Worm (Caenorhabditis elegans) whole organism, L3 larva: ENCODE results near the gene cyn-2.

ENCODE experiments used
- R02D3.7 ChIP-seq: fragments of 150-350 bp; optimal IDR thresholded peaks from 2 replicates; lab custom pipeline; 2014; ENCODE audit warnings: missing biosample characterization, missing genetic modification characterization
- ZK546.5 ChIP-seq: sonication (generic microtip); optimal IDR thresholded peaks from 2 replicates; lab custom pipeline; 2017; ENCODE audit warnings: missing biosample characterization, missing genetic modification characterization
- ama-1 ChIP-seq: fragments of 150-350 bp; optimal IDR thresholded peaks from 2 replicates; lab custom pipeline; 2018
- ceh-16 ChIP-seq: sonication (generic microtip); optimal IDR thresholded peaks from 2 replicates; lab custom pipeline; 2017; ENCODE audit warnings: missing biosample characterization, missing genetic modification characterization
- ceh-28 ChIP-seq: fragments of 150-350 bp; optimal IDR thresholded peaks from 2 replicates; lab custom pipeline; 2014; ENCODE audit warnings: missing biosample characterization, missing genetic modification reagents, missing genetic modification characterization
- ceh-82 ChIP-seq: fragments of 150-350 bp; optimal IDR thresholded peaks from 2 replicates; lab custom pipeline; 2014; ENCODE audit warnings: missing biosample characterization, missing genetic modification characterization
- daf-12 ChIP-seq: fragments of 150-350 bp; optimal IDR thresholded peaks from 2 replicates; lab custom pipeline; 2014; ENCODE audit warnings: missing biosample characterization, missing genetic modification reagents, missing genetic modification characterization
- egl-27 ChIP-seq: sonication (generic microtip); optimal IDR thresholded peaks from 4 replicates; lab custom pipeline; 2017; ENCODE audit warnings: missing biosample characterization, missing genetic modification reagents, missing genetic modification characterization
- egl-5 ChIP-seq: fragments of 150-350 bp; optimal IDR thresholded peaks from 2 replicates; lab custom pipeline; 2017; ENCODE audit warnings: missing biosample characterization, missing genetic modification reagents, missing genetic modification characterization, inconsistent platforms
- elt-1 ChIP-seq: fragments of 150-350 bp; optimal IDR thresholded peaks from 2 replicates; lab custom pipeline; 2014; ENCODE audit warnings: missing biosample characterization, missing genetic modification characterization
- elt-2 ChIP-seq: sonication (generic microtip); optimal IDR thresholded peaks from 2 replicates; lab custom pipeline; 2016; ENCODE audit warnings: missing genetic modification reagents, mild to moderate bottlenecking, missing genetic modification characterization, missing compliant biosample characterization
- elt-3 ChIP-seq, 3 experiments: fragments of 150-350 bp in 1 of 3; sonication (generic microtip) in 2 of 3; optimal IDR thresholded peaks; 2 replicates in 2 of 3; 4 replicates in 1 of 3; lab custom pipeline; 2014 to 2017; ENCODE audit warnings: missing biosample characterization in 3 of 3, missing genetic modification characterization in 3 of 3
- eor-1 ChIP-seq, 2 experiments: fragments of 150-350 bp; optimal IDR thresholded peaks; 2 replicates each; lab custom pipeline; 2014 to 2018; ENCODE audit warnings: missing biosample characterization in 2 of 2, missing genetic modification characterization in 2 of 2
- fkh-10 ChIP-seq: sonication (generic microtip); optimal IDR thresholded peaks from 2 replicates; lab custom pipeline; 2017; ENCODE audit warnings: missing biosample characterization, missing genetic modification reagents, missing genetic modification characterization
- hmg-11 ChIP-seq: sonication (generic microtip); optimal IDR thresholded peaks from 2 replicates; lab custom pipeline; 2016; ENCODE audit warnings: missing genetic modification characterization, missing compliant biosample characterization
- jun-1 ChIP-seq: fragments of 150-350 bp; optimal IDR thresholded peaks from 2 replicates; lab custom pipeline; 2014; ENCODE audit warnings: missing biosample characterization, missing genetic modification reagents, missing genetic modification characterization
- lin-15B ChIP-seq: fragments of 150-350 bp; optimal IDR thresholded peaks from 2 replicates; lab custom pipeline; 2014; ENCODE audit warnings: missing biosample characterization, missing genetic modification characterization
- lin-39 ChIP-seq: fragments of 150-350 bp; optimal IDR thresholded peaks from 2 replicates; lab custom pipeline; 2018; ENCODE audit warnings: missing biosample characterization, missing genetic modification reagents, missing genetic modification characterization
- nhr-11 ChIP-seq: fragments of 150-350 bp; optimal IDR thresholded peaks from 2 replicates; lab custom pipeline; 2014; ENCODE audit warnings: missing biosample characterization, missing genetic modification characterization
- nhr-12 ChIP-seq: fragments of 150-350 bp; optimal IDR thresholded peaks from 2 replicates; lab custom pipeline; 2014; ENCODE audit warnings: missing biosample characterization, missing genetic modification characterization
- nhr-23 ChIP-seq: fragments of 150-350 bp; optimal IDR thresholded peaks from 2 replicates; lab custom pipeline; 2014; ENCODE audit warnings: missing biosample characterization, missing genetic modification reagents, missing genetic modification characterization
- nhr-237 ChIP-seq: fragments of 150-350 bp; optimal IDR thresholded peaks from 2 replicates; lab custom pipeline; 2014; ENCODE audit warnings: missing biosample characterization, missing genetic modification characterization
- nhr-25 ChIP-seq: sonication (generic microtip); optimal IDR thresholded peaks from 2 replicates; lab custom pipeline; 2017; ENCODE audit warnings: missing biosample characterization, missing genetic modification characterization
- nhr-28 ChIP-seq: fragments of 150-350 bp; optimal IDR thresholded peaks from 2 replicates; lab custom pipeline; 2014; ENCODE audit warnings: missing biosample characterization, missing genetic modification characterization
- nhr-67 ChIP-seq: fragments of 150-350 bp; optimal IDR thresholded peaks from 2 replicates; lab custom pipeline; 2014; ENCODE audit warnings: missing biosample characterization, missing genetic modification characterization
- nhr-77 ChIP-seq: fragments of 150-350 bp; optimal IDR thresholded peaks from 2 replicates; lab custom pipeline; 2014; ENCODE audit warnings: missing biosample characterization, missing genetic modification characterization
- pha-4 ChIP-seq: fragments of 150-350 bp; optimal IDR thresholded peaks from 2 replicates; lab custom pipeline; 2014; ENCODE audit warnings: missing biosample characterization, missing genetic modification reagents, missing genetic modification characterization
- pqm-1 ChIP-seq: fragments of 150-350 bp; optimal IDR thresholded peaks from 2 replicates; lab custom pipeline; 2017; ENCODE audit warnings: missing biosample characterization, missing genetic modification characterization, inconsistent platforms
- sea-2 ChIP-seq: fragments of 150-350 bp; sonication (generic microtip); optimal IDR thresholded peaks from 4 replicates; lab custom pipeline; 2014; ENCODE audit warnings: missing biosample characterization, missing genetic modification reagents, missing genetic modification characterization
- skn-1 ChIP-seq: fragments of 150-350 bp; optimal IDR thresholded peaks from 2 replicates; lab custom pipeline; 2014; ENCODE audit warnings: missing biosample characterization, missing genetic modification characterization
- tbx-2 ChIP-seq: sonication (generic microtip); optimal IDR thresholded peaks from 2 replicates; lab custom pipeline; 2016; ENCODE audit warnings: mild to moderate bottlenecking, missing genetic modification characterization, missing compliant biosample characterization
- unc-39 ChIP-seq: sonication (generic microtip); optimal IDR thresholded peaks from 4 replicates; lab custom pipeline; 2017; ENCODE audit warnings: missing biosample characterization, missing genetic modification characterization
- unc-62 ChIP-seq: fragments of 150-350 bp; sonication (generic microtip); optimal IDR thresholded peaks from 4 replicates; lab custom pipeline; 2014; ENCODE audit warnings: missing biosample characterization, missing genetic modification reagents, missing genetic modification characterization
- ztf-11 ChIP-seq: fragments of 150-350 bp; optimal IDR thresholded peaks from 2 replicates; lab custom pipeline; 2014; ENCODE audit warnings: missing biosample characterization, missing genetic modification characterization
- ztf-4 ChIP-seq: fragments of 150-350 bp; optimal IDR thresholded peaks from 2 replicates; lab custom pipeline; 2014; ENCODE audit warnings: missing biosample characterization, missing genetic modification characterization

The cyn-2 gene

ce11 chrIII:13652708-13653107, 39.8 kb upstream of the cyn-2 start:
- no peak for TF ChIP-seq skn-1 (tag; lab: Kevin White, UChicago)
- TF ChIP-seq egl-27, result no peak
- no peak for TF ChIP-seq hmg-11 (tag; lab: Kevin White, UChicago)
- TF ChIP-seq nhr-12 (tag; lab: Kevin White, UChicago), result no peak
- TF ChIP-seq sea-2 (GFP tag; lab: Kevin White, UChicago), result no peak
- no peak for TF ChIP-seq nhr-237 (tag; lab: Kevin White, UChicago)
- TF ChIP-seq fkh-10 (GFP tag; lab: Kevin White, UChicago), result no peak
- TF ChIP-seq ceh-28 (tag; lab: Kevin White, UChicago), result no peak
- no peak for TF ChIP-seq ztf-4 (tag; lab: Kevin White, UChicago)
- TF ChIP-seq nhr-25 (tag; lab: Kevin White, UChicago), result no peak
- TF ChIP-seq eor-1 (tag; optimal IDR thresholded peaks at IDR 0.05; lab: Kevin White, UChicago), result no peak

- TF ChIP-seq nhr-23 (tag; lab: Kevin White, UChicago) (no peak), fkh-10 (GFP tag; lab: Kevin White, UChicago) (no peak), nhr-11 (tag; lab: Kevin White, UChicago) (no peak), nhr-67 (tag; lab: Kevin White, UChicago) (no peak), elt-3 (tag; optimal IDR thresholded peaks at IDR 0.05; lab: Kevin White, UChicago) (no peak), pqm-1 (tag; lab: Kevin White, UChicago) (no peak), nhr-28 (tag; lab: Kevin White, UChicago) (no peak), unc-39 (tag; lab: Kevin White, UChicago) (no peak), sea-2 (GFP tag; lab: Kevin White, UChicago) (no peak)
These were observed 37.5 kb upstream of the cyn-2 start for ce11 chrIII:13654950-13655349.

- TF ChIP-seq tbx-2 (tag; lab: Kevin White, UChicago), result no peak
- TF ChIP-seq lin-15B (tag; lab: Kevin White, UChicago), result no peak
- no peak for TF ChIP-seq unc-62
- TF ChIP-seq ama-1, result no peak
- no peak for TF ChIP-seq jun-1 (tag; lab: Kevin White, UChicago)
- TF ChIP-seq nhr-28 (tag; lab: Kevin White, UChicago), result no peak
- TF ChIP-seq hmg-11 (tag; lab: Kevin White, UChicago), result no peak
- TF ChIP-seq nhr-25 (tag; lab: Kevin White, UChicago), result no peak
- no peak for TF ChIP-seq ztf-4 (tag; lab: Kevin White, UChicago)
- TF ChIP-seq ceh-82 (tag; lab: Kevin White, UChicago), result no peak
- no peak for TF ChIP-seq nhr-12 (tag; lab: Kevin White, UChicago)
- TF ChIP-seq pha-4, result no peak
- no peak for TF ChIP-seq lin-39 (tag; lab: Kevin White, UChicago)
- TF ChIP-seq elt-3 (tag; optimal IDR thresholded peaks at IDR 0.05; lab: Kevin White, UChicago), result no peak
- TF ChIP-seq nhr-237 (tag; lab: Kevin White, UChicago), result no peak
- no peak for TF ChIP-seq ceh-28 (tag; lab: Kevin White, UChicago)
These were observed 35.8 kb upstream of the cyn-2 start for ce11 chrIII:13656680-13657079.

- TF ChIP-seq lin-39 (tag; lab: Kevin White, UChicago) (no peak), elt-2 (peak; percentile 37), pha-4 (peak; percentile 80), R02D3.7 (tag; lab: Kevin White, UChicago) (no peak), unc-62 (no peak), daf-12 (tag; lab: Kevin White, UChicago) (no peak), nhr-11 (tag; lab: Kevin White, UChicago) (no peak), ceh-28 (tag; lab: Kevin White, UChicago) (no peak), ztf-11 (tag; lab: Kevin White, UChicago) (no peak), egl-27 (no peak), nhr-25 (tag; lab: Kevin White, UChicago) (no peak), hmg-11 (tag; lab: Kevin White, UChicago) (peak; percentile 16), elt-3 (tag; optimal IDR thresholded peaks at IDR 0.05; lab: Kevin White, UChicago) (no peak), ceh-16 (tag; lab: Kevin White, UChicago) (no peak), ZK546.5 (no peak)
These were observed 34.5 kb upstream of the cyn-2 start for ce11 chrIII:13657975-13658374.

ce11 chrIII:13659028-13659427, 33.4 kb upstream of the cyn-2 start:
- TF ChIP-seq nhr-12 (tag; lab: Kevin White, UChicago), result no peak
- TF ChIP-seq elt-1, result peak; percentile 69
- peak; percentile 45 for TF ChIP-seq nhr-23 (tag; lab: Kevin White, UChicago)
- peak; percentile 40 for TF ChIP-seq nhr-25 (tag; lab: Kevin White, UChicago)
- TF ChIP-seq egl-5 (tag; lab: Kevin White, UChicago), result no peak
- TF ChIP-seq ztf-4 (tag; lab: Kevin White, UChicago), result no peak
- TF ChIP-seq ceh-28 (tag; lab: Kevin White, UChicago), result no peak
- no peak for TF ChIP-seq nhr-237 (tag; lab: Kevin White, UChicago)
- no peak for TF ChIP-seq ama-1
- TF ChIP-seq ceh-16 (tag; lab: Kevin White, UChicago), result no peak
- TF ChIP-seq nhr-77, result no peak
- no peak for TF ChIP-seq unc-39 (tag; lab: Kevin White, UChicago)
